Worm (Caenorhabditis elegans): ENCODE data around the gene F15D4.4.

The F15D4.4 gene

ce11 chrII:13233712-13234111, 9.2 kb downstream of the F15D4.4 start:
- TF ChIP-seq lin-13 (tag; optimal IDR thresholded peaks at IDR 0.05), result no peak
- no peak for TF ChIP-seq mep-1 (tag; optimal IDR thresholded peaks at IDR 0.05)
- TF ChIP-seq blmp-1 (tag; optimal IDR thresholded peaks at IDR 0.05), result no peak
- TF ChIP-seq nhr-76 (tag; optimal IDR thresholded peaks at IDR 0.05), result no peak
- TF ChIP-seq unc-62 (GFP tag; optimal IDR thresholded peaks at IDR 0.05), result no peak
- TF ChIP-seq M03D4.4 (tag; optimal IDR thresholded peaks at IDR 0.05), result no peak
- TF ChIP-seq zip-8 (tag; optimal IDR thresholded peaks at IDR 0.05), result no peak
- no peak for TF ChIP-seq hlh-1 (tag; optimal IDR thresholded peaks at IDR 0.05)
- TF ChIP-seq ceh-83 (GFP tag; optimal IDR thresholded peaks at IDR 0.05), result no peak

ce11 chrII:13230489-13231196, 12.3 kb downstream of the F15D4.4 start:
- TF ChIP-seq ceh-43 (GFP tag; optimal IDR thresholded peaks at IDR 0.05) (no peak), bed-3 (GFP tag; optimal IDR thresholded peaks at IDR 0.05) (no peak), blmp-1 (tag; optimal IDR thresholded peaks at IDR 0.05) (no peak), mab-5 (tag; optimal IDR thresholded peaks at IDR 0.05) (no peak), nhr-12 (tag; optimal IDR thresholded peaks at IDR 0.05) (no peak), lin-32 (GFP tag; optimal IDR thresholded peaks at IDR 0.05) (no peak), pha-4 (tag; optimal IDR thresholded peaks at IDR 0.05) (no peak), elt-1 (tag; optimal IDR thresholded peaks at IDR 0.05; ENCODE audit: borderline replicate concordance, insufficient read depth) (no peak), elt-3 (tag; optimal IDR thresholded peaks at IDR 0.05) (no peak), lin-13 (tag; optimal IDR thresholded peaks at IDR 0.05) (no peak), ham-2 (GFP tag; optimal IDR thresholded peaks at IDR 0.05) (no peak), snpc-4 (tag; optimal IDR thresholded peaks at IDR 0.05) (no peak), cnd-1 (tag; optimal IDR thresholded peaks at IDR 0.05) (no peak), hlh-1 (tag; optimal IDR thresholded peaks at IDR 0.05) (no peak), ceh-39 (tag; optimal IDR thresholded peaks at IDR 0.05) (no peak), unc-62 (GFP tag; optimal IDR thresholded peaks at IDR 0.05) (no peak), sptf-1 (tag; optimal IDR thresholded peaks at IDR 0.05) (no peak), ces-1 (GFP tag; optimal IDR thresholded peaks at IDR 0.05) (no peak)

ce11 chrII:13219373-13219772, 23.5 kb downstream of the F15D4.4 start:
- TF ChIP-seq ztf-11 (tag; optimal IDR thresholded peaks at IDR 0.05) (no peak), nhr-12 (tag; optimal IDR thresholded peaks at IDR 0.05) (no peak)

- no peak for TF ChIP-seq ztf-11 (tag; optimal IDR thresholded peaks at IDR 0.05)
- TF ChIP-seq M03D4.4 (tag; optimal IDR thresholded peaks at IDR 0.05), result no peak
- TF ChIP-seq sem-2 (GFP tag; optimal IDR thresholded peaks at IDR 0.05), result no peak
- TF ChIP-seq lsy-2 (tag; optimal IDR thresholded peaks at IDR 0.05), result no peak
- no peak for TF ChIP-seq drap-1 (GFP tag; optimal IDR thresholded peaks at IDR 0.05)
- TF ChIP-seq ceh-39 (tag; optimal IDR thresholded peaks at IDR 0.05), result no peak
- no peak for TF ChIP-seq ceh-43 (GFP tag; optimal IDR thresholded peaks at IDR 0.05)
- no peak for TF ChIP-seq ces-1 (GFP tag; optimal IDR thresholded peaks at IDR 0.05)
- no peak for TF ChIP-seq mls-2 (tag; optimal IDR thresholded peaks at IDR 0.05)
- no peak for TF ChIP-seq elt-3 (tag; optimal IDR thresholded peaks at IDR 0.05)
- TF ChIP-seq lin-32 (GFP tag; optimal IDR thresholded peaks at IDR 0.05), result no peak
- TF ChIP-seq mep-1 (tag; optimal IDR thresholded peaks at IDR 0.05), result no peak
These were observed 27.1 kb downstream of the F15D4.4 start, which contains the start of gene F15D4.2 for ce11 chrII:13215792-13216191. Gene F15D4.2 (plus strand): TSS chrII:13216092.

ce11 chrII:13199674-13200215, 43.2 kb downstream of the F15D4.4 start, which contains the start of gene btf-1:
Gene btf-1 (plus strand): TSS chrII:13200165.
- TF ChIP-seq pha-4 (tag; optimal IDR thresholded peaks at IDR 0.05), result no peak
- no peak for TF ChIP-seq lin-32 (GFP tag; optimal IDR thresholded peaks at IDR 0.05)
- peak; percentile 34 for TF ChIP-seq ces-1 (GFP tag; optimal IDR thresholded peaks at IDR 0.05)
- TF ChIP-seq elt-3 (tag; optimal IDR thresholded peaks at IDR 0.05), result no peak
- no peak for TF ChIP-seq ceh-43 (GFP tag; optimal IDR thresholded peaks at IDR 0.05)
- TF ChIP-seq bed-3 (GFP tag; optimal IDR thresholded peaks at IDR 0.05), result peak; percentile 13
- TF ChIP-seq nhr-28 (tag; optimal IDR thresholded peaks at IDR 0.05), result no peak
- peak; percentile 47 for TF ChIP-seq nhr-237 (tag; optimal IDR thresholded peaks at IDR 0.05)
- TF ChIP-seq unc-62 (GFP tag; optimal IDR thresholded peaks at IDR 0.05), result no peak
- no peak for TF ChIP-seq mab-5 (tag; optimal IDR thresholded peaks at IDR 0.05)
- TF ChIP-seq blmp-1 (tag; optimal IDR thresholded peaks at IDR 0.05), result no peak
- no peak for TF ChIP-seq hlh-1 (tag; optimal IDR thresholded peaks at IDR 0.05)
- peak; percentile 79 for TF ChIP-seq sptf-1 (tag; optimal IDR thresholded peaks at IDR 0.05)
- peak; percentile 54 for TF ChIP-seq lsy-2 (tag; optimal IDR thresholded peaks at IDR 0.05)
- no peak for TF ChIP-seq ceh-83 (GFP tag; optimal IDR thresholded peaks at IDR 0.05)
- TF ChIP-seq elt-1 (tag; optimal IDR thresholded peaks at IDR 0.05; ENCODE audit: borderline replicate concordance, insufficient read depth), result no peak
- no peak for TF ChIP-seq nhr-12 (tag; optimal IDR thresholded peaks at IDR 0.05)
- no peak for TF ChIP-seq ztf-11 (tag; optimal IDR thresholded peaks at IDR 0.05)
- peak; percentile 37 for TF ChIP-seq tbx-8 (GFP tag; optimal IDR thresholded peaks at IDR 0.05)
- peak; percentile 14 for TF ChIP-seq M03D4.4 (tag; optimal IDR thresholded peaks at IDR 0.05)
- no peak for TF ChIP-seq zip-8 (tag; optimal IDR thresholded peaks at IDR 0.05)
- TF ChIP-seq ham-2 (GFP tag; optimal IDR thresholded peaks at IDR 0.05), result no peak
- peak; percentile 14 for TF ChIP-seq unc-120 (tag; optimal IDR thresholded peaks at IDR 0.05; ENCODE audit: poor library complexity, severe bottlenecking)
- no peak for TF ChIP-seq flh-1 (GFP tag; optimal IDR thresholded peaks at IDR 0.05)
- TF ChIP-seq unc-39 (tag; optimal IDR thresholded peaks at IDR 0.05), result no peak
- peak; percentile 13 for TF ChIP-seq mep-1 (tag; optimal IDR thresholded peaks at IDR 0.05)
- TF ChIP-seq drap-1 (GFP tag; optimal IDR thresholded peaks at IDR 0.05), result peak; percentile 26
- peak; percentile 29 for TF ChIP-seq lin-13 (tag; optimal IDR thresholded peaks at IDR 0.05)
- no peak for TF ChIP-seq ceh-39 (tag; optimal IDR thresholded peaks at IDR 0.05)
- no peak for TF ChIP-seq nhr-76 (tag; optimal IDR thresholded peaks at IDR 0.05)
- no peak for TF ChIP-seq nhr-2 (tag; optimal IDR thresholded peaks at IDR 0.05)
- TF ChIP-seq mls-2 (tag; optimal IDR thresholded peaks at IDR 0.05), result peak; percentile 55
- peak; percentile 54 for TF ChIP-seq cnd-1 (tag; optimal IDR thresholded peaks at IDR 0.05)
- no peak for TF ChIP-seq snpc-4 (tag; optimal IDR thresholded peaks at IDR 0.05)
- no peak for TF ChIP-seq sem-2 (GFP tag; optimal IDR thresholded peaks at IDR 0.05)
